Fruit fly (Drosophila melanogaster) whole organism, larva: ENCODE measurements around the gene Recs1.

Source experiments
- noc ChIP-seq: fragments of 200-800 bp; sonication (Bioruptor generic); optimal IDR thresholded peaks from 3 replicates; lab custom pipeline; 2019; ENCODE audit warnings: missing biosample characterization, mild to moderate bottlenecking, missing genetic modification characterization, moderate library complexity

The Recs1 gene

DNA sequence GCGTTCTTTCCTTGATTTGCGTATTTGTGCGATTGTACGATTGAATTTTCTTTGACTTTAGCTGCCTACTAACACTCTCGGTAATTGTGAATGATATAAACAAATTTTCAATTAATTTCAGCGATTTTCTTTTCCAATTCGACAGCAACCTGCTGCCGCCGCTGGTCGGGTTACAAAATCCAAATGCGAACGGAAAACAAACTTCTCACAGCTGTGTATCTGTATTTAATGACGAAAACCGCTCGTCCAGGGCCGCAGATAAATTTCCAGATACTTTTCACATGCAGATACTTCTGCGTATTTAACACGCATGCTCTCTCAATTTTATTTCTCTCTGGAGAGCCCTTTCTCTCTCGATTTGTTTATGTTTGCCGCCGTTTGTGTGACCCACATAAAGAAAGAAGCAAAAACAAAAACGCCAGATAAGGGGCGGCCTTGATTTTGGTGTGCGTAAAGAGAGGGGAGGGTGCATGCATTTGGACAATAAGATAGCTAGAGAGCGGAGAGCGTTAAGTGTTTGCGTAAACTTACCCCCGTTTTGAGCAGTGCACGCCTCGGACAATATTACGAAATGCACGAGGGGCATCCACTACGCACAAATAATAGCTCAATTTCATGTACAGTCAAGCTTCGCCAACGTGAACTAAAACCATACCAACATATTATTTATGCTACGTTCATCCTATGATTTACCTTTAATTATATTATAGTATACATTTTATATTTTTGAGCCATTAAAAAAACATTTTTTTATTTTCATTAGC lies 45.3 kb downstream of the Recs1 start, which contains the start of gene CG12402:
Gene CG12402 (minus strand): TSS at position 164 of the 764 bp plus-strand sequence.
- no peak for TF ChIP-seq noc (tag; lab: Kevin White, UChicago)

DNA sequence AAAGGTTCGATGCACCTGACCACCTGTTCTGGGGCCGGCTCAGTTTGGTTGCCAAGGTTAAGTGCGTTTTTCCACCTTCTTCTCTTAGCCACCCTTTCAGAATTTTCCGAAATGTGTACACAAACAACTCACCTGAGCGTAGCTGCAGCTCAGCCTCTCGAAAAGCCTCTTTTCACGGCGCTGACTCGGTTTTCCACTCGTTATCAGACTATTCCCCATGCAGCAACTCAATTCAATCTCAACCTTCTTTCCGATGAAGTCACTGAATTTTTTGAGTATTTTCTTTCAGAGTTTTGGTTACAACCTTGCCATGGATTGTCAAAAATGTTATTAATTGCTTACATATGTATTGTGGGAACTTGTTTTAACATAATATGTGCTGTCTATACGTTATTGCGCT lies 46.0 kb downstream of the Recs1 start:
- no peak for TF ChIP-seq noc (tag; lab: Kevin White, UChicago)

DNA sequence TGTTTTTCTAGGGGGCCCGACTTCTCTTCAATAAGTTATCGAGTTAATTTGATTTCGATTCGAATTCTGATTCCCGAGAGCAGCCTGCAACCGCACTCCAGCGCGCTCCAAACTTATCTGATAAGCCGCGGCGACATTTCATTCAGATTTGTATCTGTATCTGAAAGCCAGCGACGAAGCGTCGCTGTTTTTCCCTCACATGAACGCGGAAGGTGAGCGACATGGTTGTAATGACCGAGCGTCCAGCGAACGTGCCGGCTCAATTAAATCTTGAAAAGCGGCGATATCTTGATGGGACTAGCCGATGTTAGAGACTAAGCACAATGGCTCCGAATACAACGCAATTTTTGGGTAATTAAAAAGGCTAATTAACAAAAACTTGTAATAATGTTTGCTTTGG lies 50.6 kb downstream of the Recs1 start, which contains the start of gene PK1-R:
Gene PK1-R (minus strand): TSS at position 101 of the 400 bp plus-strand sequence.
- TF ChIP-seq noc (tag; lab: Kevin White, UChicago) = no peak
